Fruit fly (Drosophila melanogaster) Kc167 (cell line): ENCODE results near the gene dnc.
"Not testable (repeated sequence)": the region's sequence is repeated elsewhere in the genome, so short reads cannot be mapped to it uniquely, and the experiment has no call there.

Source experiments
- Myc ChIP-seq: fragments of >200 bp; optimal IDR thresholded peaks from 2 replicates; lab custom pipeline; 2017; ENCODE audit warnings: missing external identifiers
- Sin3A ChIP-seq: fragments of >200 bp; optimal IDR thresholded peaks from 2 replicates; lab custom pipeline; 2018; ENCODE audit warnings: missing external identifiers
- h ChIP-seq: fragments of >200 bp; optimal IDR thresholded peaks from 3 replicates; lab custom pipeline; 2018; ENCODE audit warnings: missing external identifiers
- insv ChIP-seq: fragments of >200 bp; optimal IDR thresholded peaks from 3 replicates; lab custom pipeline; 2018; ENCODE audit warnings: missing external identifiers
- psq ChIP-seq: fragments of >200 bp; optimal IDR thresholded peaks from 2 replicates; lab custom pipeline; 2017; ENCODE audit warnings: missing external identifiers
- ttk ChIP-seq: sonication (Bioruptor generic); optimal IDR thresholded peaks from 2 replicates; lab custom pipeline; 2017; ENCODE audit warnings: missing external identifiers

Gene dnc

DNA sequence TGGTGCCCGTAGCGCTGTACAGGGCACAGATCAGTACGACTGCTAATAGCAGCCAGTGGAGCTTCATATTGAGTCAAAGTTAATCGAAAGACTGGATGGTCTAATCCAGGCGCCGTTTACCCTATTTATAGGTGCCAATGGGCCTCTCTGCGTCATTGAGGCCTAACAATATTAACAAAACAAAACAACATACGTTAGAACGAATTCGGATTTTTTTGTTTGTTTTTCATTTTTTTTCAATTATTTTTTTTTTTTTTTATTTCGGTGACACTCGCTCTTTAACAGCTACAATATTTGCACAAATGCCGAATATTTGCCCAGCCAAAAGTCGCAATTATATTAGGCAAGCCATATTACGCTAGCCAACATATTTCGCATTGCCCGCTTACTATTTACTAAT lies 60.3 kb downstream of the dnc start, which contains the start of gene CG14265:
TSS of gene CG14265 (minus strand) at position 101 of the 400 bp plus-strand sequence.
- TF ChIP-seq h (lab: Kevin White, UChicago) (no peak), ttk (lab: Kevin White, UChicago) (no peak), Myc (no peak), psq (lab: Kevin White, UChicago) (no peak), insv (no peak), Sin3A (no peak)

DNA sequence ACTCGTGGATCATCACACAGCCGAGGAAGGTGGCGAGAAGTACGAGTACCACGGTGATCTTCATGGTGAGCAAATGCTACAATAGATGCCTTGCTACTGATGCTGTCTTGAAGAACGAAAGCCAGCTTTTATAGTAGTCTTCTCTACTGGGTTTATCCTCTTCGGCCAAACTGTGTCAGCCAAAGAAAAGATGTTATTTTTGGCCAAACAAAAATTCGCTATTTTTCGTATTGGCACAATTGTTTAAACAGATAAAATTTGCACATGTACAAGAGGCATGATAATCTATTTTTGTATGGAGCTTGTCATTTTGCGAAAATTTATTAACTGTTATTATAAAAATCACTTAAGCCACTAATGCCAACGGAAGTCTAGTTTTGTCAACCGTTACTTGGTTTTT lies 64.2 kb downstream of the dnc start, which contains the start of gene ng2:
TSS of gene ng2 (minus strand) at position 101 of the 400 bp plus-strand sequence.
- TF ChIP-seq psq (lab: Kevin White, UChicago); h (lab: Kevin White, UChicago); Myc: not testable (repeated sequence)

DNA sequence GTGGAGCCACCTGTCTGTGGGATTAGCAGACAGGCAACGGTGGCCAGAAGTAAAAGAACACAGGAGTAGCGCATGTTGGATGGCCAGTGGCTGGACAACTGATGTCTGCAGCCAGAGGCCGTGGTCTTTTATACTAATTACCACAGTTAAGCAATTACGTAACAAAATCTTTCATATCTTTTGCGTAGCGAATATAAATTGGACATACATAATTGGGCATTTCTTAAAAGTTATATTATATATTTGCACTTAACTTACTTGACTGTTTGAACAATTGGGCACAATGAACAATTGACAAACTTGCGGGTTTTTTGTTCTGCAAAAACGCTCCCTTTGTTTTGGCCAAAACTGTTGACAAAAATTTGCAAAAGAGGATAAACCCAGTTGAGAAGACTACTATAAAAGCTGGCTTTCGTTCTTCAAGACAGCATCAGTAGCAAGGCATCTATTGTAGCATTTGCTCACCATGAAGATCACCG lies 65.8 kb downstream of the dnc start, which contains the start of the genes ng3 and ng1:
TSS of gene ng3 (minus strand) at position 101 of the 479 bp plus-strand sequence.
TSS of gene ng1 (plus strand) at position 429 of the 479 bp plus-strand sequence.
- TF ChIP-seq insv (no peak), Myc (no peak), ttk (lab: Kevin White, UChicago) (no peak), Sin3A (no peak), psq (lab: Kevin White, UChicago) (no peak), h (lab: Kevin White, UChicago) (no peak)

DNA sequence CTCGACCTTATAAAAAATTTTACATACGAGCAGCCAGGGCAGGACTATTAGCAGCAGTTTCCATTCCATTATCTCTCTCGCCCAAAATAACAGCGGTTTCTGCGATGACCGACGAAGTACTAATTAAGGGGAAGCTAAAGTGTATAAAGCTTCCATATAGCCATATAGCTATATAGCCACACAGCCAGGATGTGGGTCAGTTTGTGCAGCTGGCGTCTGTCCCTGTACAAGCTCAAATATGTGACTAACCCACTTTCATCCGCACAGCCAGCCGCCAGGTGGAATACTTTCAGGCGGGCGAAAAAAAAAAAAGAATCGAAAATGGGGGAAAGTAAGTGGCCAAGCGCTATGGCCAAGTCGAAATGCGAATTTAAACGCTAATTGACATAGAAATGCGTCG lies 67.9 kb downstream of the dnc start, which contains the start of gene ng4:
TSS of gene ng4 (minus strand) at position 101 of the 400 bp plus-strand sequence.
- TF ChIP-seq Sin3A (no peak), ttk (lab: Kevin White, UChicago) (no peak), h (lab: Kevin White, UChicago) (no peak), Myc (no peak), psq (lab: Kevin White, UChicago) (no peak), insv (no peak)

DNA sequence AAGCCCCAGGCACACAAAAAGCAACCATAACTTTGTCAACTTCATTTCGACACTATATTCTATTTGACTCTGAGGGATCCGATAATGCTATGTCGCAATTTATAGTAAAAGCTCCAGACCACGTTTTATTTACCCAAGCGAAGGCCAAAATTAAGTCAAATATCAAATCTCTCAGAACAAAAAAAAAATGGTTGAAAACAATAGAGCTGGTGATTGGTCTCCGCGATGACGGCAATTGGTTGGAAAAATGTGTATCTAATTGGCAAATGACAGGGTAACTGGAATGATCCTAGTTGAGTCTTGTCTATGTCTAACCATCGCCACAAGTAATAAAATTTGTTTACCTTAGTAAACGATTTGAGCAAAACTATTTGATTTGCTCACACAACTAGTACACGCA lies 72.9 kb downstream of the dnc start, which contains the start of gene Pig1:
TSS of gene Pig1 (minus strand) at position 101 of the 400 bp plus-strand sequence.
- TF ChIP-seq Myc: no peak
- TF ChIP-seq psq (lab: Kevin White, UChicago): no peak
- no peak for TF ChIP-seq ttk (lab: Kevin White, UChicago)
- TF ChIP-seq Sin3A: no peak
- TF ChIP-seq insv: no peak
- TF ChIP-seq h (lab: Kevin White, UChicago): no peak

DNA sequence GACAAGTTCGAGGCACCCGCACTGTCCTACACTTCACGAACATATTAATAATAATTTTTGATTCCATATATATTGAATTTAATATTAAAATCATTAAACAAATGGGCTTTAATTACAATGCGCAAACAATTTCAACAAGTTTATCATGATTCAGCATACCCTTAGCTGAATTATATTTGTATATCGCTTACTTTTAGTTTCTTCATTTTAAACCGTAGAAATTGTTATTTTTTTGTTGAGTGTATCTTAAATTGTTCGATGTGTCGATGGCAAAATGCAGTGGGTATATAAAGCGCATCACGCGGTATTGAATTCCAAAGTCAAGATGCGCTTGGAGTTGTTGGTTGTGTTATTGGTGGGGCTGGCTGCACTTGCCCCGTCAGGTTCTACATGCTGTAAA lies 73.5 kb downstream of the dnc start, which contains the start of gene Sgs4:
TSS of gene Sgs4 (plus strand) at position 301 of the 400 bp plus-strand sequence.
- TF ChIP-seq Myc (no peak), h (lab: Kevin White, UChicago) (no peak), psq (lab: Kevin White, UChicago) (no peak), Sin3A (no peak), insv (no peak), ttk (lab: Kevin White, UChicago) (no peak)

DNA sequence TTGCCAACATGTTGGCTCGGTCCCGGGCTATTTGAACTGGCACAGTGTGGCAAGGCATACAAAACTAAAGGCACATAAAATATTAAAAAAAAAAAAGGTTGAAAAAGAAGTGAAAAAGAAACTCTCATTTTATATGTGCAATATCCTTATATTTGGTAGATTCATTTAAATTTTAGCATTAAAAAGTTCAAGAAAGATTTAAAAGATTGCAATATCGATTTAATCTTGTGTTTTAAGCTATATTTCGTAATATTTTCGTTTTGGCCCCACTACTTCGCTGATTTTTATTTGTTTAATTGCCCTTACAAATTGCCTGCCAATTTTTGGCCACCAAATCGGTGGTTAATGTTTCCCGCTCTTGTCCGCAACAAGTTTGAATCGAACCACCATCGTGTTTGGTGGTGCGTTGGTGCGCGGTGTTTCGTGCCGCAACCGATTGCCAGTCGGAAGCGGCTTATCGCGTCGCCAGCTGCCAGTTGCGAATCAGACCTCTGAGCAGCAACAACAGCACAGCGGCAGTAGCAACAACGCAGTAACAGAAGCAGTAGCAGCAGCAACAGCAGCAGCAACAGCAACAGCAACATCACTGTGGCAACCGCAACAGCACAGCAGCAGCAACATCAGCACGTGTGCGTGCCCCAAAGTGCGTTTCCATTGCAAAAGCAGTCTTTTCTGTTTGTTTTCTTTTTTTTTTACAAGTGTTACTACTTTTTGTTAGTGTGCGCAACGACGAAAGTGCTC lies 79.5 kb downstream of the dnc start:
- TF ChIP-seq Sin3A: no peak
- TF ChIP-seq Myc: no peak
- TF ChIP-seq psq (lab: Kevin White, UChicago): no peak
- TF ChIP-seq insv: no peak
- no peak for TF ChIP-seq h (lab: Kevin White, UChicago)
- no peak for TF ChIP-seq ttk (lab: Kevin White, UChicago)

DNA sequence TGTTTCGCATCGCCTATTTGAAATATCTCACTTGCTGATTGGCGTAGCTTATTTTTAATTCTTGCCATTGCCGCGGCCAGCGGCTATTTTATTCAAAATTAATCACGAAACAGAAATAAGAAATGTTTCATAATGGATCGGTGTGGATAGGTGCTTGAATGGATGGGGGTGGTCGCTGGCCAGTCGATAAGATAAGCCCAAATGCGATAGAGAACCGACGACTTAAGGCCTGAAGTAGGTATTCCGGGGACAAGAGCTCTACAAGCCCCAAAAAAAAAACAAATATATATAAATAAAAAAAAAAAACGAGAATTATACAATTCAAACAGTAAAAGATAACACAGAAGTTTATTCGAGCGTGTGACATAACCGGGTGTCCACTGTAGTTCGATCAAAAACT lies 84.3 kb downstream of the dnc start:
- TF ChIP-seq h (lab: Kevin White, UChicago) (no peak), ttk (lab: Kevin White, UChicago) (no peak), Sin3A (no peak), insv (no peak), psq (lab: Kevin White, UChicago) (no peak), Myc (no peak)

DNA sequence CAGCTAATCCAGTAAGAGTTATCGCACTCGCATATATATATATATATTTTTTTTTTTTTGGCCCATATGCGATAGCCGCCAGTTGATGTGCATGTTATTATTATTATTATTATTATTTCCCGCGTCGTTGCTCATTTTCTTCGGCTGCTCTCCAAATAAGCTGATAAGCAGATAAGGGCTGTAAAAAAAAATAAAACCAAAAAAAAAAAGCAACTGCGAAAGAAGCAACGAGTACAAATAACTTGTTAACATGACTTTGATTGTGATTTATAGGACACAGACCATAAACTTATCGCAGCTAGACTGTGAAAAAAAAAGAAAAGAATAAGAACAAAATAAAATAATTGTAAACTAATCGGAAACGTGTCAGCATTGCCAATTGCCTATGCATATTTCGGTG lies 89.6 kb downstream of the dnc start:
- no peak for TF ChIP-seq Sin3A
- TF ChIP-seq insv: no peak

DNA sequence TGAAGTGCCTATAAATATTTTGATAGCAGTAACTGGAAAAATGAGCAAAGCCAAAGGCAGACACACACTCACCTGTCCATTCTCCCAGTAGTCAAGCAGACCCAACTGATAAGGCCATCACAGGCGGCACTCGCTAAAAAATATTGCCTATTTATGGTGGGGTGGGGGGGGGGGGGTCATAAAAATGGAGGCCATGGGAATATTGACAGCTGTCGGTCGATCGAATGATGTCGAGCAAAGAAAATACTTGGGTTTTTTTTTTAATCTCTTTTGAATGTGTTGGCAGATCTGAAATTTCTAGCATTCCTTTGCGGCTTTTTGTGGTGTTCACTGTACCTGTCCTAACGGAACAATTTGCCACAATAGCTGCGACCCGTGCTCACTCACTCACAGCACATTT lies 97.3 kb downstream of the dnc start:
- TF ChIP-seq psq (lab: Kevin White, UChicago) (no peak), h (lab: Kevin White, UChicago) (no peak), insv (no peak)

DNA sequence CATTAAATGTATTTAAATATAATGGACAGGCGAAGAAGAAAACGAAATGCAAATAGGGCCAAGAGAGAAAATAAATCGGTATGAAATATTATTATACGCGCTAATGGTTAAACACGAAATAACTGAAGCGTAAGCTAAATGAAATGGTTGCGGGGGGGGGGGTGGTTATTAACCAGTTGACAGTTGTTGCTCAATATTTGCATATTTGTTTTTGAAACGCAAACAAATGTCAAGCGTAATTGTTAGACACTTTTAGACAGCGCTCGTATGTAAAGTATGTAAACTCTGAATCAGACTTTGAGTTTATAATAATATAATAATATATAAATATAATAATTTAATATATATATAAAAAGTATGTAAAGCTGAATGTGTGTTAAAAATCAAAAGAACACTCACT lies 105.7 kb downstream of the dnc start:
- no peak for TF ChIP-seq Myc
- TF ChIP-seq h (lab: Kevin White, UChicago): no peak
- no peak for TF ChIP-seq Sin3A
- TF ChIP-seq ttk (lab: Kevin White, UChicago): no peak
- no peak for TF ChIP-seq psq (lab: Kevin White, UChicago)
- no peak for TF ChIP-seq insv

DNA sequence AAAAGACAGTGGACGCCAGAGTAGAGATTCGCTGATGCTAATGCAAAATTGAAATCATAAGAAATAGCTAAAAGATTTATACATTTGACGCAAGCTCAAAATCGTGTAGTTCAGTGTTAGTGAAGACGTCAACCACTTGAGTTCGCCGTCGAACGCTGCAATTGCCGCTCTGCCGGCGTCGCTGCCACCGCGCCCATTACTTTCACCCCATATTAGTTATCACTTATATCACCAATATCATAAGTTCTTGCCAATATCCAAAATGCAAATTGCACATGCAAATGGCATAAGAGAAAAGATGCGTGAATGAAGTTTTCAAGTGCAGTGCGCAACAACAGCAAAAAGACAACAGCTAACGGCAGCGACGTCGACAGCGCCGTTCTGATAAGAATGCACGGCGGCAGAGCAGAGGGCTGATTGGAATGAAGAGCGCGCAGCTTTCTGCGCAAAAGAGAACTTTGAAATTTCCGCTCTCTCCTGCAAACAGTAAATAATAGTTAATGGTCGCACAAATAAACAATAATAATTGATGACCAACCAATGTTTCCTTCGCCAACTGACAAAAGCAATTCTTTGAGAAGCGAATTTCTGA lies 112.1 kb downstream of the dnc start:
- no peak for TF ChIP-seq insv
- no peak for TF ChIP-seq Sin3A
- TF ChIP-seq Myc: no peak
- no peak for TF ChIP-seq ttk (lab: Kevin White, UChicago)
- no peak for TF ChIP-seq h (lab: Kevin White, UChicago)
- TF ChIP-seq psq (lab: Kevin White, UChicago): no peak
